Fruit fly (Drosophila melanogaster) whole organism, prepupa: ENCODE data around the gene CG6873.
A peak's percentile ranks its signal among the peaks of the same experiment; 100 is the strongest.

Experiments used
- Blimp-1 ChIP-seq: fragments of 200-800 bp; sonication (Bioruptor generic); optimal IDR thresholded peaks from 3 replicates; lab custom pipeline; 2017; ENCODE audit warnings: missing biosample characterization, missing genetic modification characterization, mild to moderate bottlenecking, moderate library complexity, missing genetic modification reagents
- CG10631 ChIP-seq: fragments of 200-800 bp; sonication (Bioruptor generic); optimal IDR thresholded peaks from 2 replicates; lab custom pipeline; 2016; ENCODE audit warnings: missing biosample characterization, missing genetic modification characterization
- CG10669 ChIP-seq: fragments of 200-800 bp; sonication (Bioruptor generic); optimal IDR thresholded peaks from 3 replicates; lab custom pipeline; 2018; ENCODE audit warnings: missing biosample characterization, mild to moderate bottlenecking, missing genetic modification characterization, moderate library complexity
- CG11294 ChIP-seq: fragments of 200-800 bp; sonication (Bioruptor generic); IDR thresholded peaks from 2 replicates; pipeline ENCODE4 v1.3.6; 2022; ENCODE audit warnings: missing biosample characterization, missing genetic modification characterization
- CG11762 ChIP-seq: fragments of 200-800 bp; sonication (Bioruptor generic); optimal IDR thresholded peaks from 3 replicates; lab custom pipeline; 2016; ENCODE audit warnings: missing biosample characterization, missing genetic modification characterization; ENCODE audit not compliant: insufficient read depth
- CG15336 ChIP-seq: fragments of 200-800 bp; sonication (Bioruptor generic); IDR thresholded peaks from 2 replicates; pipeline ENCODE4 v1.3.6; 2022; ENCODE audit warnings: missing biosample characterization, missing genetic modification characterization
- CG1621 ChIP-seq: fragments of 200-800 bp; sonication (Bioruptor generic); optimal IDR thresholded peaks from 3 replicates; lab custom pipeline; 2018; ENCODE audit warnings: missing biosample characterization, mild to moderate bottlenecking, missing genetic modification characterization
- CG3032 ChIP-seq: fragments of 200-800 bp; optimal IDR thresholded peaks from 2 replicates; lab custom pipeline; 2019; ENCODE audit warnings: missing biosample characterization, mild to moderate bottlenecking, missing genetic modification characterization, moderate library complexity
- CG31627 ChIP-seq: fragments of 200-800 bp; sonication (Bioruptor generic); optimal IDR thresholded peaks from 3 replicates; lab custom pipeline; 2016; ENCODE audit warnings: missing biosample characterization, missing genetic modification characterization
- CG32006 ChIP-seq: fragments of 200-800 bp; sonication (Bioruptor generic); optimal IDR thresholded peaks from 3 replicates; lab custom pipeline; 2017; ENCODE audit warnings: missing biosample characterization, mild to moderate bottlenecking, missing genetic modification characterization
- CG6808 ChIP-seq: fragments of 200-800 bp; sonication (Bioruptor generic); optimal IDR thresholded peaks from 3 replicates; lab custom pipeline; 2017; ENCODE audit warnings: missing biosample characterization, missing genetic modification characterization, mild to moderate bottlenecking, moderate library complexity, missing genetic modification reagents
- CG6854 ChIP-seq: fragments of 200-800 bp; sonication (Bioruptor generic); optimal IDR thresholded peaks from 2 replicates; lab custom pipeline; 2017; ENCODE audit warnings: missing biosample characterization, mild to moderate bottlenecking, missing genetic modification characterization
- CG7368 ChIP-seq: fragments of 200-800 bp; sonication (Bioruptor generic); optimal IDR thresholded peaks from 3 replicates; lab custom pipeline; 2016; ENCODE audit warnings: missing biosample characterization, missing genetic modification characterization
- CG8632 ChIP-seq: fragments of 200-800 bp; sonication (Bioruptor generic); optimal IDR thresholded peaks from 3 replicates; lab custom pipeline; 2016; ENCODE audit warnings: missing biosample characterization, missing genetic modification characterization
- CG9139 ChIP-seq: fragments of 200-800 bp; sonication (Bioruptor generic); optimal IDR thresholded peaks from 3 replicates; lab custom pipeline; 2017; ENCODE audit warnings: missing biosample characterization, mild to moderate bottlenecking, missing genetic modification characterization
- Eip78C ChIP-seq: fragments of 200-800 bp; sonication (Bioruptor generic); peaks from one replicate; lab custom pipeline; 2016; ENCODE audit warnings: missing biosample characterization, missing genetic modification characterization
- Eip93F ChIP-seq: fragments of 200-800 bp; sonication (Bioruptor generic); optimal IDR thresholded peaks from 2 replicates; lab custom pipeline; 2016; ENCODE audit warnings: missing biosample characterization, mild to moderate bottlenecking, missing genetic modification characterization
- Ets21C ChIP-seq: fragments of 200-800 bp; sonication (Bioruptor generic); optimal IDR thresholded peaks from 3 replicates; lab custom pipeline; 2016; ENCODE audit warnings: missing biosample characterization, missing genetic modification characterization
- Gug ChIP-seq: fragments of 200-800 bp; sonication (Bioruptor generic); IDR thresholded peaks from 2 replicates; pipeline ENCODE4 v1.3.6; 2022; ENCODE audit warnings: missing biosample characterization, missing genetic modification characterization
- Hr4 ChIP-seq: fragments of 200-800 bp; sonication (Bioruptor generic); optimal IDR thresholded peaks from 3 replicates; lab custom pipeline; 2016; ENCODE audit warnings: missing biosample characterization, missing genetic modification characterization
- Lpt ChIP-seq: fragments of 200-800 bp; sonication (Bioruptor generic); optimal IDR thresholded peaks from 3 replicates; lab custom pipeline; 2016; ENCODE audit warnings: missing biosample characterization, missing genetic modification characterization
- Met ChIP-seq: fragments of 200-800 bp; sonication (Bioruptor generic); optimal IDR thresholded peaks from 3 replicates; lab custom pipeline; 2016; ENCODE audit warnings: missing biosample characterization, missing genetic modification characterization
- OdsH ChIP-seq: fragments of 200-800 bp; sonication (Bioruptor generic); optimal IDR thresholded peaks from 3 replicates; lab custom pipeline; 2016; ENCODE audit warnings: missing biosample characterization, missing genetic modification characterization
- Smox ChIP-seq: fragments of 200-800 bp; sonication (Bioruptor generic); optimal IDR thresholded peaks from 3 replicates; lab custom pipeline; 2016; ENCODE audit warnings: missing biosample characterization, missing genetic modification characterization
- Sox102F ChIP-seq: fragments of 200-800 bp; sonication (Bioruptor generic); optimal IDR thresholded peaks from 2 replicates; lab custom pipeline; 2016; ENCODE audit warnings: missing biosample characterization, mild to moderate bottlenecking, missing genetic modification characterization
- Sox14 ChIP-seq: fragments of 200-800 bp; sonication (Bioruptor generic); optimal IDR thresholded peaks from 3 replicates; lab custom pipeline; 2016; ENCODE audit warnings: missing biosample characterization, missing genetic modification characterization
- acj6 ChIP-seq: fragments of 200-800 bp; sonication (Bioruptor generic); optimal IDR thresholded peaks from 3 replicates; lab custom pipeline; 2016; ENCODE audit warnings: missing biosample characterization, missing genetic modification characterization
- eg ChIP-seq: fragments of 200-800 bp; sonication (Bioruptor generic); IDR thresholded peaks from 3 replicates; pipeline ENCODE4 v1.3.6; 2022; ENCODE audit warnings: missing biosample characterization, missing genetic modification characterization
- esn ChIP-seq: fragments of 200-800 bp; sonication (Bioruptor generic); optimal IDR thresholded peaks from 2 replicates; lab custom pipeline; 2016; ENCODE audit warnings: missing biosample characterization, mild to moderate bottlenecking, missing genetic modification characterization, moderate library complexity
- fkh ChIP-seq: fragments of 200-800 bp; sonication (Bioruptor generic); optimal IDR thresholded peaks from 3 replicates; lab custom pipeline; 2017; ENCODE audit warnings: missing biosample characterization, mild to moderate bottlenecking, missing genetic modification characterization, moderate library complexity
- salr ChIP-seq, 2 experiments: fragments of 200-800 bp; sonication (Bioruptor generic); optimal IDR thresholded peaks; 3 replicates each; lab custom pipeline; 2016 to 2018; ENCODE audit warnings: missing biosample characterization in 2 of 2, missing genetic modification characterization in 2 of 2, mild to moderate bottlenecking in 1 of 2
- spab ChIP-seq: fragments of 200-800 bp; sonication (Bioruptor generic); optimal IDR thresholded peaks from 2 replicates; lab custom pipeline; 2017; ENCODE audit warnings: missing biosample characterization, mild to moderate bottlenecking, missing genetic modification characterization, missing genetic modification reagents
- ss ChIP-seq, 2 experiments: fragments of 200-800 bp; sonication (Bioruptor generic); optimal IDR thresholded peaks; 2 replicates in 1 of 2; 3 replicates in 1 of 2; lab custom pipeline; 2017 to 2018; ENCODE audit warnings: mild to moderate bottlenecking in 2 of 2, missing biosample characterization in 2 of 2, missing genetic modification characterization in 2 of 2, moderate library complexity in 1 of 2
- svp ChIP-seq: fragments of 200-800 bp; sonication (Bioruptor generic); peaks from one replicate; lab custom pipeline; 2016; ENCODE audit warnings: missing biosample characterization, missing genetic modification characterization
- topi ChIP-seq: fragments of 200-800 bp; sonication (Bioruptor generic); optimal IDR thresholded peaks from 3 replicates; lab custom pipeline; 2016; ENCODE audit warnings: missing biosample characterization, missing genetic modification characterization

Gene CG6873

dm6 chrX:18774818-18775343 is 35.2 kb upstream of the CG6873 start, which contains the start of gene CG6891 (continued):
- TF ChIP-seq ss (GFP tag; optimal IDR thresholded peaks at IDR 0.05; lab: Kevin White, UChicago) (peak; percentile 27 to 49), acj6 (GFP tag; lab: Kevin White, UChicago) (peak; percentile 47), CG31627 (GFP tag; lab: Kevin White, UChicago) (peak; percentile 58), Met (GFP tag; lab: Kevin White, UChicago) (peak; percentile 56), eg (GFP tag; lab: Robert Waterston, UW) (peak; percentile 57; the same call in 2 of the 3 replicates), Lpt (GFP tag; lab: Kevin White, UChicago) (peak; percentile 13), esn (peak; percentile 60), CG15336 (GFP tag; lab: Robert Waterston, UW) (peak; percentile 45), CG11294 (GFP tag; lab: Robert Waterston, UW) (no peak), salr (GFP tag; optimal IDR thresholded peaks at IDR 0.05; lab: Kevin White, UChicago) (no peak), fkh (GFP tag; lab: Kevin White, UChicago) (peak; percentile 74), Smox (peak; percentile 57), svp (GFP tag; lab: Kevin White, UChicago) (peak; percentile 87), CG11762 (GFP tag; lab: Kevin White, UChicago) (no peak), CG10631 (GFP tag; lab: Kevin White, UChicago) (no peak), Blimp-1 (GFP tag; lab: Kevin White, UChicago) (peak; percentile 100), CG6854 (GFP tag; lab: Kevin White, UChicago) (peak; percentile 84), OdsH (GFP tag; lab: Kevin White, UChicago) (peak; percentile 40)

- TF ChIP-seq Gug (GFP tag; lab: Robert Waterston, UW): no peak
- no peak for TF ChIP-seq CG1621
- TF ChIP-seq CG10669 (GFP tag; lab: Kevin White, UChicago): no peak
- no peak for TF ChIP-seq CG10631 (GFP tag; lab: Kevin White, UChicago)
- 0 out of 3 replicates have a peak, but pooled peaks have one; percentile 21 for TF ChIP-seq eg (GFP tag; lab: Robert Waterston, UW)
- TF ChIP-seq OdsH (GFP tag; lab: Kevin White, UChicago): no peak
Measured at dm6 chrX:18773817-18774216, 34.1 kb upstream of the CG6873 start, which contains the start of gene CCKLR-17D3. CCKLR-17D3 (minus strand) TSS chrX:18774027.

DNA sequence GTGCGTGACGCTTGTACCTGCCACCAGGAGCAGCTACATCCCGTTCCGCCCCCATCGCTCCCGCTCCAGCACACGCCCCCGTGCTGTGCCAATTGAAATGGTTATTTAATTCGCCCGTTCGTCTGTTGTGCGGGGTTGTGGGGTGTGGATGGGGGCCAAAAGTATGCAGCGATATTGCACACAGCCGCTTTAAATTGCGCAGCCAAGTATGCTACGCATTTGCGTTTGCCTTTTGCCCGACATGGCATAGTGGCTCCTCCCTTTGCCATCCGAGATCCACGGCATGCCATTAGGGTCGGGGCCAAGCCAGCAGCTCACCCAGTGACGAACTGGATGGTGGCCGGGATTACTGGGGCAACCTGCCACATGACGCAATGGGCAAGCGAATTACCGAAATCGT is 32.3 kb upstream of the CG6873 start:
- TF ChIP-seq Eip78C (peak; percentile 45), CG1621 (no peak), ss (GFP tag; optimal IDR thresholded peaks at IDR 0.05; lab: Kevin White, UChicago) (peak in 1 of 2 experiments; percentile 17), svp (GFP tag; lab: Kevin White, UChicago) (peak; percentile 53)

dm6 chrX:18771356-18771755 is 31.7 kb upstream of the CG6873 start:
- no peak for TF ChIP-seq CG6808
- no peak for TF ChIP-seq CG11762 (GFP tag; lab: Kevin White, UChicago)
- TF ChIP-seq Sox102F (GFP tag; lab: Kevin White, UChicago): no peak
- TF ChIP-seq svp (GFP tag; lab: Kevin White, UChicago): no peak
- TF ChIP-seq fkh (GFP tag; lab: Kevin White, UChicago): no peak
- no peak for TF ChIP-seq Gug (GFP tag; lab: Robert Waterston, UW)
- no peak for TF ChIP-seq Eip93F (GFP tag; lab: Kevin White, UChicago)
- no peak for TF ChIP-seq CG15336 (GFP tag; lab: Robert Waterston, UW)
- no peak for TF ChIP-seq CG7368 (GFP tag; lab: Kevin White, UChicago)

DNA sequence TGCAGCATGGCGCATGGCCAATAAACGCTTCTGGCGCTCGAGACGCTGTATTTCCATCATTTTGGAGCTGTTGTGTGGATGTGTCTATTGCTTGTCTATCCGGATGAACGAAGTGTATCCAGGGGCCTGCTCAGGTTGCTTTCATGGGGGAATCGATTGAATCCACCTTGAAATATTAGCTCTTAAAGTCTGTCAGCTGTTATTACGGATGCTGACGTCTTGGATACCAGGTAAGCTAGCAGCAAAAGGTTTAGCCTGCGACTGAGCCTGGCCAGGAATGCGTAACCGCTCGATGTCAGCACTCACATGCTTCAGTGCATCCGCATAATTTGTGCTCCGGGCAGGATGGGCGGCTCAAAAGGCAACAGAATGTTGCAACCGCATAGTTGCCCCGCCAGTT is 8.5 kb upstream of the CG6873 start, which contains the start of gene CG12609:
CG12609 (minus strand) TSS at position 101 of the 400 bp plus-strand sequence.
- TF ChIP-seq Ets21C (GFP tag; lab: Kevin White, UChicago) (no peak), Hr4 (no peak)

dm6 chrX:18726270-18726669 is 13.4 kb downstream of the CG6873 start, which contains the start of gene CCKLR-17D1:
CCKLR-17D1 (minus strand) TSS chrX:18726572.
- TF ChIP-seq esn (no peak), CG9139 (GFP tag; lab: Kevin White, UChicago) (no peak), CG15336 (GFP tag; lab: Robert Waterston, UW) (no peak), Ets21C (GFP tag; lab: Kevin White, UChicago) (no peak), CG3032 (no peak), CG8632 (GFP tag; lab: Kevin White, UChicago) (no peak), Sox14 (GFP tag; lab: Kevin White, UChicago) (no peak), CG1621 (no peak), Hr4 (no peak), ss (GFP tag; optimal IDR thresholded peaks at IDR 0.05; lab: Kevin White, UChicago) (no peak), Eip78C (no peak), eg (GFP tag; lab: Robert Waterston, UW) (no peak), CG32006 (GFP tag; lab: Kevin White, UChicago) (no peak), CG11294 (GFP tag; lab: Robert Waterston, UW) (no peak), topi (GFP tag; lab: Kevin White, UChicago) (no peak), spab (GFP tag; lab: Kevin White, UChicago) (no peak)
